Worm (Caenorhabditis elegans) whole organism, young adult: Measurements from ENCODE around the gene K03H1.13.

Experiments used
- aptf-3 ChIP-seq: fragments of 200-800 bp; sonication (Bioruptor generic); IDR thresholded peaks from 2 replicates; pipeline ENCODE4 v1.3.6; 2022; ENCODE audit warnings: missing genetic modification characterization, missing compliant biosample characterization
- rcor-1 ChIP-seq: fragments of 200-800 bp; sonication (Bioruptor generic); IDR thresholded peaks from 2 replicates; pipeline ENCODE4 v1.3.6; 2022; ENCODE audit warnings: missing genetic modification reagents, missing genetic modification characterization, missing compliant biosample characterization
- snpc-4 ChIP-seq, 5 experiments: fragments of 150-350 bp in 1 of 5; sonication (generic microtip) in 4 of 5; optimal IDR thresholded peaks; 2 replicates each; lab custom pipeline; 2014 to 2018; ENCODE audit warnings: missing genetic modification characterization in 5 of 5, missing biosample characterization in 3 of 5, antibody characterized with exemption in 2 of 5, mild to moderate bottlenecking in 2 of 5, missing compliant biosample characterization in 2 of 5, missing genotype in 2 of 5, moderate library complexity in 2 of 5, missing genetic modification reagents in 1 of 5
- tlf-1 ChIP-seq: fragments of 200-800 bp; sonication (Bioruptor generic); optimal IDR thresholded peaks from 2 replicates; lab custom pipeline; 2018; ENCODE audit warnings: mild to moderate bottlenecking, missing genetic modification characterization, missing compliant biosample characterization

DNA sequence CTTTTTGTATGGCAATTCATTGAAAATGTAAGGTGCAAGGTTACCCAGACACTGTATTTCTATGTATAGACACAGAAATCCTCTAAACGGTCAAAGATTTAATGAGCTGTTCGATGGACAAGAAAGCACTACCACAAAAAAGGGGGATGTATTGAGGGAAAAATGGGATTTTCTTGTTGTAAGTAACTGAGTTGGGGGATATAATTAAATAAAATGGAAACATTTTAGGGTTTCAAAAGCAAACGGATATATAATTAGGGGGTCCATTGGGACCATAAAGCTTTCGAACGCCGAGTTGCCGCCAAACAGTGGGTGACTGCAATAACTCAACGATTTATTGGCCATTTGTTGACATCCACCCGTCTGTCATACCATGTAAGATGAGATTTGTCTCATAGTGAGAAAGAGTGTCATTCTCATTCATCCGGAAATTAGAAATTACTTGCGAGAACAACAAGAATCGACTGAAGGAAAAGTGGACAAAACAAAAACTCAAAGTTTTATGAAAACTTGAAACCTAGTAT is 32.0 kb upstream of the K03H1.13 start:
- TF ChIP-seq rcor-1 (GFP tag; lab: Robert Waterston, UW): no peak
- no peak for TF ChIP-seq snpc-4 (GFP tag; optimal IDR thresholded peaks at IDR 0.05; lab: Kevin White, UChicago)
- no peak for TF ChIP-seq snpc-4 (tag; optimal IDR thresholded peaks at IDR 0.05; lab: Kevin White, UChicago)
- no peak for TF ChIP-seq aptf-3
- no peak for TF ChIP-seq tlf-1
